Worm (Caenorhabditis elegans) whole organism, L3 larva: Measurements from ENCODE around the gene col-108.

Source experiments
- ama-1 ChIP-seq: fragments of 150-350 bp; optimal IDR thresholded peaks from 2 replicates; lab custom pipeline; 2018
- ceh-28 ChIP-seq: fragments of 150-350 bp; optimal IDR thresholded peaks from 2 replicates; lab custom pipeline; 2014; ENCODE audit warnings: missing biosample characterization, missing genetic modification reagents, missing genetic modification characterization
- egl-5 ChIP-seq: fragments of 150-350 bp; optimal IDR thresholded peaks from 2 replicates; lab custom pipeline; 2017; ENCODE audit warnings: missing biosample characterization, missing genetic modification reagents, missing genetic modification characterization, inconsistent platforms
- fkh-10 ChIP-seq: sonication (generic microtip); optimal IDR thresholded peaks from 2 replicates; lab custom pipeline; 2017; ENCODE audit warnings: missing biosample characterization, missing genetic modification reagents, missing genetic modification characterization
- fkh-2 ChIP-seq: fragments of 150-350 bp; optimal IDR thresholded peaks from 2 replicates; lab custom pipeline; 2014; ENCODE audit warnings: missing biosample characterization, missing genetic modification reagents, missing genetic modification characterization
- hmg-11 ChIP-seq: sonication (generic microtip); optimal IDR thresholded peaks from 2 replicates; lab custom pipeline; 2016; ENCODE audit warnings: missing genetic modification characterization, missing compliant biosample characterization
- mdl-1 ChIP-seq: fragments of 150-350 bp; optimal IDR thresholded peaks from 2 replicates; lab custom pipeline; 2014; ENCODE audit warnings: missing biosample characterization, missing genetic modification characterization
- nfya-1 ChIP-seq: sonication (generic microtip); optimal IDR thresholded peaks from 2 replicates; lab custom pipeline; 2017; ENCODE audit warnings: missing genetic modification characterization, mild to moderate bottlenecking, missing compliant biosample characterization, antibody characterized with exemption, moderate library complexity; ENCODE audit not compliant: insufficient read depth
- nhr-11 ChIP-seq: fragments of 150-350 bp; optimal IDR thresholded peaks from 2 replicates; lab custom pipeline; 2014; ENCODE audit warnings: missing biosample characterization, missing genetic modification characterization
- nhr-23 ChIP-seq: fragments of 150-350 bp; optimal IDR thresholded peaks from 2 replicates; lab custom pipeline; 2014; ENCODE audit warnings: missing biosample characterization, missing genetic modification reagents, missing genetic modification characterization
- nhr-237 ChIP-seq: fragments of 150-350 bp; optimal IDR thresholded peaks from 2 replicates; lab custom pipeline; 2014; ENCODE audit warnings: missing biosample characterization, missing genetic modification characterization
- nhr-43 ChIP-seq: sonication (generic microtip); optimal IDR thresholded peaks from 2 replicates; lab custom pipeline; 2016; ENCODE audit warnings: mild to moderate bottlenecking, missing genetic modification characterization, missing compliant biosample characterization; ENCODE audit not compliant: poor library complexity, severe bottlenecking
- pha-4 ChIP-seq: fragments of 150-350 bp; optimal IDR thresholded peaks from 2 replicates; lab custom pipeline; 2014; ENCODE audit warnings: missing biosample characterization, missing genetic modification reagents, missing genetic modification characterization

The col-108 gene

ce11 chrIV:1804613-1805012, 36.2 kb downstream of the col-108 start (continued):
- TF ChIP-seq nhr-237 (tag; lab: Kevin White, UChicago) (no peak), nhr-23 (no peak), fkh-10 (GFP tag; lab: Kevin White, UChicago) (no peak)

ce11 chrIV:1813869-1814268, 45.5 kb downstream of the col-108 start:
- no peak for TF ChIP-seq nhr-43 (tag; lab: Kevin White, UChicago)

DNA sequence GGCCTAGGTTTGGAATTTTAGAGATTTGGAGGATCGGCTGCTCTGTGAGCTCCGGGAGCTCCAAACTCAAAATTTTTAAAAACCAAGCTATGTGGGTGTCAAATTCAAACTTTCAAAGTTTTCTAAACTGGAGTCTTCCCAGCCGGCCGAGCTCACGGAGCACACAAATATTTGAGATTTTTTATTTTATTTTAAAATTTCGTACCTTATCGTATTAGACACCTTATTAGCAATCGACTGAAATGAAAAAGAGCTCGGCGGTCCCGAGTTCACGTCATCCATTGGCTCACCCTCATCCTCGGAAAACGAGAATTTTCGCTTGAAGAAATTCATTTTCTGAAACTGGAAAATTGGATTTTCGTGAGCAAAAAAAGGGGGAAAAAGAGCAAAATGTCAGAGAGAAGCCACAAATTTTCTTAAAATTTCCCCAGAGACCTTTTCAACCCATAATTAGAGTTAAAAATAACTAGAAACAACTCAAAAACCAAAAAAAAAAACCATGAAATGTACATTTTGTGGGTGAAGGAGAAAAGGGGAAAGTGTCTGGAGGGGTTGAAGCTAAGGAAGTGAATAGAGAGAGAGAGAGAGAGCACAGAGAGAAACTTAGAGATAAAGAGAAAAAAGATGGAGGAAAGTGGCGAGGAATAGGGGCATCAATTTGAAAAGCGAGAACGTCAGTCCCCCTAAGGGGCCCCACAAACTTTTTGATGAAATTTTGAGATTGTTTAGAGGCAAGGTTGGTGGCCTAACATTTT, 46.6 kb downstream of the col-108 start, which contains the start of gene snn-1:
TSS of gene snn-1 (minus strand) at position 355 of the 755 bp plus-strand sequence.
- TF ChIP-seq nfya-1 (tag; lab: Kevin White, UChicago) (peak; percentile 30), hmg-11 (tag; lab: Kevin White, UChicago) (peak; percentile 37), ceh-28 (no peak)

DNA sequence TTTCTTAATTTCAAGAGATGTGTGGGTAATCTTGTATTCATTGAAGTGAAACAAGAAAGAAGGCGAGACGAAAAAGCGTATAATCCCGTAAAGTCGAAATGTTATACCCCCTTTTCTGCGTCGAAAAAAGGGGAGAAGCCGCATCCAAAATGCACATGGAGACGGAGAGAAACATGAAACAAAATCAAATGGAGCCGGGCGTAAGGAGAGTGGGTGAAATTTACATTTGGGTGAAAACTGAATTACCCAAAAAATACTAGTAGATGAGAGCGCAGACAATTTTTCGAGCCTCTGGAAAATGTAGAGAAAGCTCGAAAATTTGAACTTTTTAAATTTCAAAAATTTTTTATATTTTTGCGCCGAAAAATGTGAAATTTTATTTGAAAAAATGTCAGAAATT, 47.9 kb downstream of the col-108 start:
- TF ChIP-seq egl-5 (tag; lab: Kevin White, UChicago) = no peak
- peak; percentile 32 for TF ChIP-seq nfya-1 (tag; lab: Kevin White, UChicago)
- TF ChIP-seq pha-4 (tag; lab: Kevin White, UChicago) = no peak
- TF ChIP-seq, all 47 proteins: peak for 1

DNA sequence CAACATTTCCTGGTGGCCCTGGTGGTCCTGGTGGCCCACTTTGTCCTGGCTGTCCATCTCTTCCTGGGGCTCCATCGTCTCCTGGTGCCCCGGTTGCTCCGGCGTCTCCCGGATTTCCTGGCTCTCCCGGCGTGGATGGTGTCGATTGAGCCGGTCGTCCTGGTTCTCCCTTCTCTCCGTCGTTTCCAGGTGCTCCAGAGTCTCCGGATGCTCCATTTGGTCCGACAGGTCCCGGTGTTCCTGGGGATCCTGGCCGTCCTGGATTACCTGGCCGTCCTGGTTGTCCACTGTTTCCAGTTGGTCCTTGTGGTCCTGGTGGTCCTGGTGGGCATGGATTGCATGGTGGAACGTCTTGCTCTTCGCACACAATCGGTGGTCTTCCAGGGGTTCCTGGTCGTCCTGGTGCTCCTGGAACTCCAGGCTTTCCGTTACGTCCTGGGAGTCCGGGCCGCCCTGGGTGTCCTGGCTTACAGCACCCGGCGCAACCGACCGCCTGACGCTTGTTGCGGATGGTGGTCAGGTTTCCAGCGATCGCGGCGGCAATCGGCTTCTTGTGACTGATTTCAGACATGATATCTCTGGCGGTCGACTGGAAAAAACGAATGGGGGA, 50.2 kb downstream of the col-108 start:
- no peak for TF ChIP-seq mdl-1
- no peak for TF ChIP-seq ama-1 (lab: Kevin White, UChicago)
- no peak for TF ChIP-seq fkh-2 (tag; lab: Kevin White, UChicago)
- TF ChIP-seq nhr-11 (tag; lab: Kevin White, UChicago) = no peak
